Fruit fly (Drosophila melanogaster): Measurements from ENCODE around the gene CG32189.

The CG32189 gene

dm6 chr3L:17817821-17818220 lies 17.2 kb downstream of the CG32189 start, which contains the start of gene Ir75a:
Ir75a (minus strand) TSS chr3L:17817921.
- TF ChIP-seq CTCF (optimal IDR thresholded peaks at IDR 0.05): no peak
- no peak for TF ChIP-seq CG8478 (optimal IDR thresholded peaks at IDR 0.05)

- TF ChIP-seq CTCF (optimal IDR thresholded peaks at IDR 0.05) (no peak), CG8478 (optimal IDR thresholded peaks at IDR 0.05) (no peak)
Observed at dm6 chr3L:17814036-17814435, 20.9 kb downstream of the CG32189 start, which contains the start of gene Cln3. Cln3 (minus strand) TSS chr3L:17814119.

- TF ChIP-seq CTCF (optimal IDR thresholded peaks at IDR 0.05): no peak
- TF ChIP-seq CG8478 (optimal IDR thresholded peaks at IDR 0.05): no peak
Observed at dm6 chr3L:17808597-17809213, 26.3 kb downstream of the CG32189 start, which contains the start of gene CG32191. CG32191 (minus strand) TSS chr3L:17809146.

dm6 chr3L:17806357-17807025 lies 28.5 kb downstream of the CG32189 start, which contains the start of gene CG32187:
CG32187 (minus strand) TSS chr3L:17806365.
- TF ChIP-seq CTCF (optimal IDR thresholded peaks at IDR 0.05) (no peak), CG8478 (optimal IDR thresholded peaks at IDR 0.05) (no peak)

dm6 chr3L:17804511-17804910 lies 30.5 kb downstream of the CG32189 start, which contains the start of gene ais:
ais (minus strand) TSS chr3L:17804715.
- no peak for TF ChIP-seq CG8478 (optimal IDR thresholded peaks at IDR 0.05)
- no peak for TF ChIP-seq CTCF (optimal IDR thresholded peaks at IDR 0.05)

- TF ChIP-seq CTCF (optimal IDR thresholded peaks at IDR 0.05) (peak; percentile 39 to 51), CG8478 (optimal IDR thresholded peaks at IDR 0.05) (no peak)
Observed at dm6 chr3L:17802107-17802506, 32.9 kb downstream of the CG32189 start, which contains the start of gene NUCB1. NUCB1 (minus strand) TSS chr3L:17802279.

dm6 chr3L:17797494-17797893 lies 37.5 kb downstream of the CG32189 start, which contains the start of gene CG42816:
CG42816 (minus strand) TSS chr3L:17797594.
- TF ChIP-seq CTCF (optimal IDR thresholded peaks at IDR 0.05) (no peak), CG8478 (optimal IDR thresholded peaks at IDR 0.05) (no peak)

- TF ChIP-seq CG8478 (optimal IDR thresholded peaks at IDR 0.05) (no peak), CTCF (optimal IDR thresholded peaks at IDR 0.05) (no peak)
Observed at dm6 chr3L:17791495-17791894, 43.5 kb downstream of the CG32189 start.

dm6 chr3L:17791467-17791494 lies 43.7 kb downstream of the CG32189 start, which contains the start of gene CG42815:
CG42815 (minus strand) TSS chr3L:17791486.
- TF ChIP-seq CTCF (optimal IDR thresholded peaks at IDR 0.05): no peak
- TF ChIP-seq CG8478 (optimal IDR thresholded peaks at IDR 0.05): no peak

- TF ChIP-seq CTCF (optimal IDR thresholded peaks at IDR 0.05) (no peak), CG8478 (optimal IDR thresholded peaks at IDR 0.05) (no peak)
Observed at dm6 chr3L:17791067-17791466, 43.9 kb downstream of the CG32189 start.
